Fruit fly (Drosophila melanogaster) whole organism, prepupa: ENCODE data around the gene Caper.

Experiments
- CG10631 ChIP-seq: fragments of 200-800 bp; sonication (Bioruptor generic); optimal IDR thresholded peaks from 2 replicates; lab custom pipeline; 2016; ENCODE audit warnings: missing biosample characterization, missing genetic modification characterization
- CG11902 ChIP-seq: fragments of 200-800 bp; sonication (Bioruptor generic); optimal IDR thresholded peaks from 3 replicates; lab custom pipeline; 2016; ENCODE audit warnings: missing biosample characterization, missing genetic modification characterization
- CG15336 ChIP-seq: fragments of 200-800 bp; sonication (Bioruptor generic); IDR thresholded peaks from 2 replicates; pipeline ENCODE4 v1.3.6; 2022; ENCODE audit warnings: missing biosample characterization, missing genetic modification characterization
- CG1621 ChIP-seq: fragments of 200-800 bp; sonication (Bioruptor generic); optimal IDR thresholded peaks from 3 replicates; lab custom pipeline; 2018; ENCODE audit warnings: missing biosample characterization, mild to moderate bottlenecking, missing genetic modification characterization
- CG16779 ChIP-seq: fragments of 200-800 bp; sonication (Bioruptor generic); optimal IDR thresholded peaks from 3 replicates; lab custom pipeline; 2017; ENCODE audit warnings: missing biosample characterization, mild to moderate bottlenecking, missing genetic modification characterization
- CG3032 ChIP-seq: fragments of 200-800 bp; optimal IDR thresholded peaks from 2 replicates; lab custom pipeline; 2019; ENCODE audit warnings: missing biosample characterization, mild to moderate bottlenecking, missing genetic modification characterization, moderate library complexity
- CG31627 ChIP-seq: fragments of 200-800 bp; sonication (Bioruptor generic); optimal IDR thresholded peaks from 3 replicates; lab custom pipeline; 2016; ENCODE audit warnings: missing biosample characterization, missing genetic modification characterization
- CG32006 ChIP-seq: fragments of 200-800 bp; sonication (Bioruptor generic); optimal IDR thresholded peaks from 3 replicates; lab custom pipeline; 2017; ENCODE audit warnings: missing biosample characterization, mild to moderate bottlenecking, missing genetic modification characterization
- CG34406 ChIP-seq: fragments of 200-800 bp; sonication (Bioruptor generic); optimal IDR thresholded peaks from 3 replicates; lab custom pipeline; 2016; ENCODE audit warnings: missing biosample characterization, missing genetic modification characterization
- CG3919 ChIP-seq: fragments of 200-800 bp; sonication (Bioruptor generic); optimal IDR thresholded peaks from 3 replicates; lab custom pipeline; 2016; ENCODE audit warnings: missing biosample characterization, missing genetic modification characterization
- CG4318 ChIP-seq: fragments of 200-800 bp; sonication (Bioruptor generic); optimal IDR thresholded peaks from 3 replicates; lab custom pipeline; 2017; ENCODE audit warnings: missing biosample characterization, mild to moderate bottlenecking, missing genetic modification characterization
- CG6163 ChIP-seq: fragments of 200-800 bp; sonication (Bioruptor generic); IDR thresholded peaks from 3 replicates; pipeline ENCODE4 v1.3.6; 2022; ENCODE audit warnings: missing biosample characterization, missing genetic modification characterization
- CG6276 ChIP-seq: fragments of 200-800 bp; sonication (Bioruptor generic); optimal IDR thresholded peaks from 2 replicates; lab custom pipeline; 2017; ENCODE audit warnings: missing biosample characterization, mild to moderate bottlenecking, missing genetic modification characterization
- CG6792 ChIP-seq: fragments of 200-800 bp; sonication (Bioruptor generic); optimal IDR thresholded peaks from 3 replicates; lab custom pipeline; 2016; ENCODE audit warnings: missing biosample characterization, missing genetic modification characterization
- CG6808 ChIP-seq: fragments of 200-800 bp; sonication (Bioruptor generic); optimal IDR thresholded peaks from 3 replicates; lab custom pipeline; 2017; ENCODE audit warnings: missing biosample characterization, missing genetic modification characterization, mild to moderate bottlenecking, moderate library complexity, missing genetic modification reagents
- CG7368 ChIP-seq: fragments of 200-800 bp; sonication (Bioruptor generic); optimal IDR thresholded peaks from 3 replicates; lab custom pipeline; 2016; ENCODE audit warnings: missing biosample characterization, missing genetic modification characterization
- CG8119 ChIP-seq: fragments of 200-800 bp; sonication (Bioruptor generic); IDR thresholded peaks from 3 replicates; pipeline ENCODE4 v1.3.6; 2022; ENCODE audit warnings: missing biosample characterization, missing genetic modification characterization
- CG8319 ChIP-seq: fragments of 200-800 bp; sonication (Bioruptor generic); optimal IDR thresholded peaks from 3 replicates; lab custom pipeline; 2016; ENCODE audit warnings: missing biosample characterization, missing genetic modification characterization
- CG9139 ChIP-seq: fragments of 200-800 bp; sonication (Bioruptor generic); optimal IDR thresholded peaks from 3 replicates; lab custom pipeline; 2017; ENCODE audit warnings: missing biosample characterization, mild to moderate bottlenecking, missing genetic modification characterization
- Eip75B ChIP-seq: fragments of 200-800 bp; sonication (Bioruptor generic); optimal IDR thresholded peaks from 3 replicates; lab custom pipeline; 2016; ENCODE audit warnings: missing biosample characterization, missing genetic modification characterization
- Eip78C ChIP-seq: fragments of 200-800 bp; sonication (Bioruptor generic); peaks from one replicate; lab custom pipeline; 2016; ENCODE audit warnings: missing biosample characterization, missing genetic modification characterization
- Eip93F ChIP-seq: fragments of 200-800 bp; sonication (Bioruptor generic); optimal IDR thresholded peaks from 2 replicates; lab custom pipeline; 2016; ENCODE audit warnings: missing biosample characterization, mild to moderate bottlenecking, missing genetic modification characterization
- Ets21C ChIP-seq: fragments of 200-800 bp; sonication (Bioruptor generic); optimal IDR thresholded peaks from 3 replicates; lab custom pipeline; 2016; ENCODE audit warnings: missing biosample characterization, missing genetic modification characterization
- Gug ChIP-seq: fragments of 200-800 bp; sonication (Bioruptor generic); IDR thresholded peaks from 2 replicates; pipeline ENCODE4 v1.3.6; 2022; ENCODE audit warnings: missing biosample characterization, missing genetic modification characterization
- Hr39 ChIP-seq: fragments of 200-800 bp; sonication (Bioruptor generic); optimal IDR thresholded peaks from 2 replicates; lab custom pipeline; 2016; ENCODE audit warnings: missing biosample characterization, missing genetic modification characterization
- Hr4 ChIP-seq: fragments of 200-800 bp; sonication (Bioruptor generic); optimal IDR thresholded peaks from 3 replicates; lab custom pipeline; 2016; ENCODE audit warnings: missing biosample characterization, missing genetic modification characterization
- Lpt ChIP-seq: fragments of 200-800 bp; sonication (Bioruptor generic); optimal IDR thresholded peaks from 3 replicates; lab custom pipeline; 2016; ENCODE audit warnings: missing biosample characterization, missing genetic modification characterization
- Met ChIP-seq: fragments of 200-800 bp; sonication (Bioruptor generic); optimal IDR thresholded peaks from 3 replicates; lab custom pipeline; 2016; ENCODE audit warnings: missing biosample characterization, missing genetic modification characterization
- OdsH ChIP-seq: fragments of 200-800 bp; sonication (Bioruptor generic); optimal IDR thresholded peaks from 3 replicates; lab custom pipeline; 2016; ENCODE audit warnings: missing biosample characterization, missing genetic modification characterization
- Smox ChIP-seq: fragments of 200-800 bp; sonication (Bioruptor generic); optimal IDR thresholded peaks from 3 replicates; lab custom pipeline; 2016; ENCODE audit warnings: missing biosample characterization, missing genetic modification characterization
- Sox14 ChIP-seq: fragments of 200-800 bp; sonication (Bioruptor generic); optimal IDR thresholded peaks from 3 replicates; lab custom pipeline; 2016; ENCODE audit warnings: missing biosample characterization, missing genetic modification characterization
- Sox15 ChIP-seq: fragments of 200-800 bp; sonication (Bioruptor generic); optimal IDR thresholded peaks from 3 replicates; lab custom pipeline; 2016; ENCODE audit warnings: missing biosample characterization, missing genetic modification characterization
- acj6 ChIP-seq: fragments of 200-800 bp; sonication (Bioruptor generic); optimal IDR thresholded peaks from 3 replicates; lab custom pipeline; 2016; ENCODE audit warnings: missing biosample characterization, missing genetic modification characterization
- cyc ChIP-seq: fragments of 200-800 bp; sonication (Bioruptor generic); optimal IDR thresholded peaks from 3 replicates; lab custom pipeline; 2016; ENCODE audit warnings: missing biosample characterization, missing genetic modification characterization
- dac ChIP-seq: fragments of 200-800 bp; sonication (Bioruptor generic); optimal IDR thresholded peaks from 2 replicates; lab custom pipeline; 2017; ENCODE audit warnings: missing biosample characterization, mild to moderate bottlenecking, missing genetic modification characterization
- dsx ChIP-seq: fragments of 200-800 bp; optimal IDR thresholded peaks from 3 replicates; lab custom pipeline; 2019; ENCODE audit warnings: missing biosample characterization, mild to moderate bottlenecking, missing genetic modification characterization, moderate library complexity; ENCODE audit not compliant: poor library complexity, severe bottlenecking
- esn ChIP-seq: fragments of 200-800 bp; sonication (Bioruptor generic); optimal IDR thresholded peaks from 2 replicates; lab custom pipeline; 2016; ENCODE audit warnings: missing biosample characterization, mild to moderate bottlenecking, missing genetic modification characterization, moderate library complexity
- fd59A ChIP-seq: fragments of 200-800 bp; sonication (Bioruptor generic); optimal IDR thresholded peaks from 2 replicates; lab custom pipeline; 2017; ENCODE audit warnings: missing biosample characterization, mild to moderate bottlenecking, missing genetic modification characterization, missing genetic modification reagents
- fd85E ChIP-seq: fragments of 200-800 bp; sonication (Bioruptor generic); optimal IDR thresholded peaks from 3 replicates; lab custom pipeline; 2016; ENCODE audit warnings: missing biosample characterization, missing genetic modification characterization
- fkh ChIP-seq: fragments of 200-800 bp; sonication (Bioruptor generic); optimal IDR thresholded peaks from 3 replicates; lab custom pipeline; 2017; ENCODE audit warnings: missing biosample characterization, mild to moderate bottlenecking, missing genetic modification characterization, moderate library complexity
- lz ChIP-seq: fragments of 200-800 bp; sonication (Bioruptor generic); optimal IDR thresholded peaks from 3 replicates; lab custom pipeline; 2016; ENCODE audit warnings: missing biosample characterization, missing genetic modification characterization
- net ChIP-seq: fragments of 200-800 bp; sonication (Bioruptor generic); optimal IDR thresholded peaks from 3 replicates; lab custom pipeline; 2016; ENCODE audit warnings: missing biosample characterization, missing genetic modification characterization
- pdm3 ChIP-seq: fragments of 200-800 bp; sonication (Bioruptor generic); optimal IDR thresholded peaks from 3 replicates; lab custom pipeline; 2016; ENCODE audit warnings: missing biosample characterization, missing genetic modification characterization
- salr ChIP-seq, 2 experiments: fragments of 200-800 bp; sonication (Bioruptor generic); optimal IDR thresholded peaks; 3 replicates each; lab custom pipeline; 2016 to 2018; ENCODE audit warnings: missing biosample characterization in 2 of 2, missing genetic modification characterization in 2 of 2, mild to moderate bottlenecking in 1 of 2
- spab ChIP-seq: fragments of 200-800 bp; sonication (Bioruptor generic); optimal IDR thresholded peaks from 2 replicates; lab custom pipeline; 2017; ENCODE audit warnings: missing biosample characterization, mild to moderate bottlenecking, missing genetic modification characterization, missing genetic modification reagents
- ss ChIP-seq, 2 experiments: fragments of 200-800 bp; sonication (Bioruptor generic); optimal IDR thresholded peaks; 2 replicates in 1 of 2; 3 replicates in 1 of 2; lab custom pipeline; 2017 to 2018; ENCODE audit warnings: mild to moderate bottlenecking in 2 of 2, missing biosample characterization in 2 of 2, missing genetic modification characterization in 2 of 2, moderate library complexity in 1 of 2
- topi ChIP-seq: fragments of 200-800 bp; sonication (Bioruptor generic); optimal IDR thresholded peaks from 3 replicates; lab custom pipeline; 2016; ENCODE audit warnings: missing biosample characterization, missing genetic modification characterization
- vri ChIP-seq: fragments of 200-800 bp; sonication (Bioruptor generic); optimal IDR thresholded peaks from 3 replicates; lab custom pipeline; 2016; ENCODE audit warnings: missing biosample characterization, mild to moderate bottlenecking, missing genetic modification characterization

Caper gene

DNA sequence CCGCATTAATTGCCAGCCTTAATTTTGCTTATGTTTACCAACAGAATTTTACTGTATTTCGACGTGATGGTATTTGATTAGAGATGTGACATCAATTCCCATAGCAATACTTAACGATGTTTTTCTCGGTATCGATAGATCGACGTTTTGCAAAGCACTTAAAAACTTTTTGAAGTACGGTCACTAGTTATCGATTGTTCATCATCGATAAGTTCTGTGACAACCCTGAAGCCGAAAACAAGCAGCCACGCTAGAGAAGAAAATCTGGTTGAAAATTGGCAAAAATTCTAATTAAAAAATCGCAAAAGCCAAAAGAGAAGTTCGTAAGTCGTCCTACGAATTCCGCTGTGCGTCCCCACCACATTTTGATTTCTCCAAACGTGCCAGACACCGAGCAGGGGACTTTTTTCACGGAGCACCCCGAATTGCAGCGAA lies at the start of gene Caper, which contains the start of gene Rab30:
Caper (plus strand) TSS at position 205 of the 435 bp plus-strand sequence.
Rab30 (minus strand) TSS at position 90 of the 435 bp plus-strand sequence.
- TF ChIP-seq CG1621 (tag; lab: Kevin White, UChicago), result peak; percentile 43
- TF ChIP-seq esn (GFP tag; lab: Kevin White, UChicago), result peak; percentile 56
- no peak for TF ChIP-seq CG9139
- peak; percentile 39 for TF ChIP-seq vri (GFP tag; lab: Kevin White, UChicago)
- TF ChIP-seq Sox14, result peak; percentile 53
- peak; percentile 58 for TF ChIP-seq lz (GFP tag; lab: Kevin White, UChicago)
- TF ChIP-seq CG32006 (GFP tag; lab: Kevin White, UChicago), result no peak
- peak; percentile 35 for TF ChIP-seq CG3919
- peak; percentile 47 for TF ChIP-seq cyc (GFP tag; lab: Kevin White, UChicago)
- no peak for TF ChIP-seq CG15336 (GFP tag; lab: Robert Waterston, UW)
- TF ChIP-seq Met (GFP tag; lab: Kevin White, UChicago), result peak; percentile 21
- peak; percentile 53 for TF ChIP-seq CG10631
- no peak for TF ChIP-seq CG6808
- TF ChIP-seq CG31627 (GFP tag; lab: Kevin White, UChicago), result peak; percentile 62
- TF ChIP-seq OdsH, result peak; percentile 13
- TF ChIP-seq Eip75B (GFP tag; lab: Kevin White, UChicago), result peak; percentile 7
- peak; percentile 25 for TF ChIP-seq acj6 (GFP tag; lab: Kevin White, UChicago)
- peak; percentile 26 for TF ChIP-seq Hr4 (GFP tag; lab: Kevin White, UChicago)
- TF ChIP-seq CG3032 (tag; lab: Kevin White, UChicago), result peak; percentile 12
- TF ChIP-seq CG6792 (GFP tag; lab: Kevin White, UChicago), result no peak
- TF ChIP-seq Eip78C, result peak; percentile 65
- TF ChIP-seq fkh (GFP tag; lab: Kevin White, UChicago), result peak; percentile 76
- peak; percentile 42 for TF ChIP-seq topi (GFP tag; lab: Kevin White, UChicago)
- TF ChIP-seq Hr39 (GFP tag; lab: Kevin White, UChicago), result peak; percentile 53

DNA sequence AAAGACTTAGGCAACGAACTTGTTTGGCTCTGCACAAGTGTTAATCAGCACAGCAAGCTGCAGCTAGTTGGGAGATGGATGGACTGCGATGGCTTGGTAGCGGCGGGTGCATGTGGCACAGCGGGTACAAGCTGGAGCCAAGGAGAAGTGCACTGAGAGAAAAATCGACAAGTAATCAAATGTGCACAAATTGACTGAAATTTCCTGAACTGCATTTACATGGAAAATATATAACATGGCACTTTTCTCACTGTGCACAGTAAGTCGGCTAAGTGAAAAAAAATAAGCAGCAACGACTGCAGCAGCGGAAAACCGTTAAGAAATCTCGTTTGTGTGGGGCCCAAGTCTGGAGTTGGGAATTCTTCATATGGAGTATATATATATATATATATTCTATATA lies 41.4 kb upstream of the Caper start:
- TF ChIP-seq cyc (GFP tag; lab: Kevin White, UChicago), result peak; percentile 27
- peak; percentile 53 to 55 for TF ChIP-seq salr (GFP tag; optimal IDR thresholded peaks at IDR 0.05; lab: Kevin White, UChicago)
- peak; percentile 48 for TF ChIP-seq CG11902
- no peak for TF ChIP-seq Ets21C
- peak; percentile 77 for TF ChIP-seq net (GFP tag; lab: Kevin White, UChicago)
- TF ChIP-seq fd85E (GFP tag; lab: Kevin White, UChicago), result no peak
- TF ChIP-seq acj6 (GFP tag; lab: Kevin White, UChicago), result peak; percentile 62
- TF ChIP-seq fd59A (GFP tag; lab: Kevin White, UChicago), result peak; percentile 54
- peak; percentile 79 for TF ChIP-seq CG3919
- peak; percentile 20 for TF ChIP-seq Sox15 (GFP tag; lab: Kevin White, UChicago)
- TF ChIP-seq CG34406 (GFP tag; lab: Kevin White, UChicago), result peak; percentile 36
- TF ChIP-seq Eip93F, result no peak
- peak; percentile 57 for TF ChIP-seq spab (GFP tag; lab: Kevin White, UChicago)
- TF ChIP-seq CG8119, result peak; percentile 75
- peak; percentile 65 for TF ChIP-seq pdm3 (GFP tag; lab: Kevin White, UChicago)
- TF ChIP-seq CG6808, result peak; percentile 65
- TF ChIP-seq CG8319 (GFP tag; lab: Kevin White, UChicago), result peak; percentile 33
- peak; percentile 66 for TF ChIP-seq OdsH
- TF ChIP-seq CG16779 (tag; lab: Kevin White, UChicago), result peak; percentile 44
- TF ChIP-seq Eip75B (GFP tag; lab: Kevin White, UChicago), result peak; percentile 82
- TF ChIP-seq Smox (GFP tag; lab: Kevin White, UChicago), result peak; percentile 12
- TF ChIP-seq CG10631, result peak; percentile 35
- TF ChIP-seq CG31627 (GFP tag; lab: Kevin White, UChicago), result peak; percentile 11
- TF ChIP-seq CG7368, result peak; percentile 50
- no peak for TF ChIP-seq vri (GFP tag; lab: Kevin White, UChicago)
- peak; percentile 88 for TF ChIP-seq CG6163 (GFP tag; lab: Robert Waterston, UW)
- peak; percentile 61 to 75 for TF ChIP-seq ss (GFP tag; optimal IDR thresholded peaks at IDR 0.05; lab: Kevin White, UChicago)
- no peak for TF ChIP-seq Met (GFP tag; lab: Kevin White, UChicago)
- peak; percentile 45 for TF ChIP-seq CG9139
- TF ChIP-seq dac (GFP tag; lab: Kevin White, UChicago), result peak; percentile 39
- TF ChIP-seq Lpt, result peak; percentile 63
- TF ChIP-seq Gug (GFP tag; lab: Robert Waterston, UW), result peak; percentile 63
- peak; percentile 44 for TF ChIP-seq CG4318 (GFP tag; lab: Kevin White, UChicago)
- peak; percentile 64 for TF ChIP-seq dsx (GFP tag; lab: Kevin White, UChicago)
- peak; percentile 67 for TF ChIP-seq Sox14
- TF ChIP-seq CG6276, result peak; percentile 67
